Fruit fly (Drosophila melanogaster) Kc167 (cell line): ENCODE measurements around the gene CG31538.

Experiments used
- Myc ChIP-seq: fragments of >200 bp; optimal IDR thresholded peaks from 2 replicates; lab custom pipeline; 2017; ENCODE audit warnings: missing external identifiers
- Sin3A ChIP-seq: fragments of >200 bp; optimal IDR thresholded peaks from 2 replicates; lab custom pipeline; 2018; ENCODE audit warnings: missing external identifiers
- h ChIP-seq: fragments of >200 bp; optimal IDR thresholded peaks from 3 replicates; lab custom pipeline; 2018; ENCODE audit warnings: missing external identifiers
- insv ChIP-seq: fragments of >200 bp; optimal IDR thresholded peaks from 3 replicates; lab custom pipeline; 2018; ENCODE audit warnings: missing external identifiers
- psq ChIP-seq: fragments of >200 bp; optimal IDR thresholded peaks from 2 replicates; lab custom pipeline; 2017; ENCODE audit warnings: missing external identifiers
- ttk ChIP-seq: sonication (Bioruptor generic); optimal IDR thresholded peaks from 2 replicates; lab custom pipeline; 2017; ENCODE audit warnings: missing external identifiers

CG31538 gene

DNA sequence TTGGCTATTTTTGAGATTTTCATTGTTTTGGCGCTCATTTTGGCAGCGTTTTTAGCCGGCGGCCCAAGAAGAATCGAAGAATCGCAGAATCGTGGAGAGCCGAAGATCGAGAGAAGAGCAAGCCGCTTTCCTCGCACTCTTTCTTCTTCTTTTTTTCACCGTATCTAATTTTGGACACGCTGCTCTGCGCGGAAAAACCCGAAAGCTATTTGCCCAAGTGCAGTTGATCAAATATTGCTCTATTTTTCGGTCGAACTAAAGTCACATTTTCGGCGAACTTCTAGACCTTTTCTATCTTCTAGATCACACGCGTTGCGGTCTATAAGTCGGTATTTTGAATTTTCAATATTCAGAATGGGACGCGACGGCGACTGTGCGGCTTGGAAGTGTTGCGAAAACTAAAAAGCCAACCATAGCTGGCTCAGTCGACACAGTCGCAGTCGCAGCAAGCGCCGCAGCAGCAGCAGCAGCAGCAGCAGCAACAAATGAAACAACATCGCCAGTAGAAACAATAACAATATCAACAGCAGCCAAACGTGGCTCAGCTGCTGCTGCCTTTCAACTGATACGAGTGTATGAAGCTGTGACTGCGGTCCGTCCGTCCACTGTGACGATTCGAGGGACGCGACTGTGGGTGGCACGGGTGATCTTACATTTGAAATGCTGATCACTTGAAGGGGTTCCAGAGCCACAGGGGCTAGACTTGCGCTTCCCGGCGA is 9.4 kb upstream of the CG31538 start:
- TF ChIP-seq ttk (lab: Kevin White, UChicago): no peak
- TF ChIP-seq h (lab: Kevin White, UChicago): no peak
- TF ChIP-seq psq: no peak
- TF ChIP-seq Sin3A: no peak
- no peak for TF ChIP-seq Myc (lab: Kevin White, UChicago)
- TF ChIP-seq insv (lab: Kevin White, UChicago): no peak

DNA sequence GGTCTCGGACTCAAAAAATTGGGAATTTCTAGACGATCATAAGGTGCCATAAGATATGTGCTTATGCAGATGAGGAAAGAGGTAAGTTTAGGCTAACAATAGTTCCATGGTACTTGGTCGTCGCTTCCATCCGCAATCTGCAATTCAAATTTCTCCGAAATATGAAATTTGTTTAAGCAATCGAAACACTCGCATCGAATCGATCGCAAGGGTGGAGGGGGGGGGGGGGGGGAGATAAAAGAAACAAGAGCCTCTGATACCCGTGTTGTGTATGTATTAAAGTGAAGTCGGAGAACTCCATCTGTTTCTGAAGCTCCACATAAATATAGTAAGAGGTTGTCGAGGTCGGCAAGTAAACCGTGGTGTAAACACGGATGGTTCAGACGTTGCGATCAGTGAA is 8.3 kb upstream of the CG31538 start:
- TF ChIP-seq Sin3A (no peak), insv (lab: Kevin White, UChicago) (no peak), ttk (lab: Kevin White, UChicago) (no peak), h (lab: Kevin White, UChicago) (no peak), Myc (lab: Kevin White, UChicago) (no peak), psq (no peak)

dm6 chr3R:5283360-5283963 is 5.8 kb upstream of the CG31538 start:
- TF ChIP-seq psq: peak; percentile 66
- TF ChIP-seq insv (lab: Kevin White, UChicago): no peak
- TF ChIP-seq ttk (lab: Kevin White, UChicago): no peak
- no peak for TF ChIP-seq Myc (lab: Kevin White, UChicago)
- TF ChIP-seq Sin3A: no peak
- no peak for TF ChIP-seq h (lab: Kevin White, UChicago)

dm6 chr3R:5282755-5283359 is 5.2 kb upstream of the CG31538 start:
- TF ChIP-seq insv (lab: Kevin White, UChicago) (peak; percentile 94), h (lab: Kevin White, UChicago) (peak; percentile 87), Myc (lab: Kevin White, UChicago) (no peak)

DNA sequence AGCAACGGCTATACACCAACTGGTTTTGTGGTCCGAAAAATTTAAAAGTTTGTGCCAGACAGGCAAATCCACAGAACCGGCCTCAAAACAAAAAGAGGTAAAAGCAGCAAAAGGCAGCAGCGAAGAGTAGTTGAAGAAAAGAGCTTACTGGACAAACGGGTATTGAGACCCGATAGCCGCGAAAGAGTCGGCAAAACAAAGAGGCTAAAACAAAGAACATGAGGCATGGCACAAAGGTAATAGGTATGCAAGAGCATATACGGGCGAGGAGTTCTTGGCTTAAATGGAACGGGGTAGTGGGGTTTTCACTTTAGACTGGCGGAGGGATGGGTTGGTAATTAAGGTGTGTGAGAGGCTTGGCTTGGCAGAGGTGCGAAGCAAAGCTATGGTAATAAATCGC is 3.5 kb upstream of the CG31538 start:
- TF ChIP-seq h (lab: Kevin White, UChicago) (no peak), psq (no peak), Sin3A (no peak), insv (lab: Kevin White, UChicago) (no peak), ttk (lab: Kevin White, UChicago) (no peak), Myc (lab: Kevin White, UChicago) (no peak)

DNA sequence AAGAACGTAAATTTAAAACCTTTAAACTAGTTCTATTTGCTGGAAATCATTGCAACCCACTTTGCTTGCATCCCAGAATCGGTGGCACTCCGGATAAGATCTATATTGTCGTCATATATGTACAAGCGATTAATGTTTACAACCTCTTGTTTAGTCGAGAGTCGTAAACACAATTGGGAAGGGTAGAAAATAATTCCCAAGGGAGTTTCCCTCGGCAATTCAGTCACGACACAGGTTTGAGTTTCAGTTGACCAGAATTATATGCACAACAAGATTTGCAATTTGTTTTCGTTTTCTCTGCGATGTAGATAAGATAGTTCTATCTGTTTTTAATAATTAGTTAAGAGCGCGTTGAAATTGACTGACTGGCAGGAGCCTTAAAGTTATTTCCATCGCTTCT is 2.7 kb upstream of the CG31538 start:
- TF ChIP-seq psq (no peak), Sin3A (no peak), Myc (lab: Kevin White, UChicago) (no peak), insv (lab: Kevin White, UChicago) (no peak), h (lab: Kevin White, UChicago) (no peak), ttk (lab: Kevin White, UChicago) (no peak)

DNA sequence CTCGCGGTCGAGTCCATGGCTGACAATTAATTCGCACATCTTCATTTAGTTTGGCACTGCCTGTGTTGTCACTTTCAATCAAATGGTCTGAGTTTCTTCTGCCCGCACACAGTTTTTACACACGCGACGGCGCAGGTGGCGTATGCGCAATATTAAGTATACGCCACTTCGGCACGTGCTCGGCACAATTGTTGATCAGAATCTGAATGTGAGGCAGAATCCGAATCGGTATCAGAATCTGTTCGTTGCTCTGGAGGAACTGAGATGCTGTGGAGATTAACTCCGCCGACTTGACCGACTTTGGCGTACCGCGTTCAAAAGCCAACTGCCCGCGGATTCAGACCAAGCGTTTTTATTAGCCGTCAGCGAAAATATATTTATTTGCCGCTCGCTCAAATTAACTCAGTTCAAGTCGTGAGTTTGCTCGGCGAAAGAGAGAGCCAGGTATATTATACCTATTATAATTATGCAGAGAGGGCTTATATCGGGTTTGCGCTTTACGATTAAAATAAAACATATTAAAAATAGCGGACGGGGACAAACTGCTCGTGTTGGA is 2.1 kb upstream of the CG31538 start:
- no peak for TF ChIP-seq psq
- TF ChIP-seq h (lab: Kevin White, UChicago): no peak
- TF ChIP-seq insv (lab: Kevin White, UChicago): no peak
- TF ChIP-seq Myc (lab: Kevin White, UChicago): no peak
- no peak for TF ChIP-seq ttk (lab: Kevin White, UChicago)
- TF ChIP-seq Sin3A: no peak

DNA sequence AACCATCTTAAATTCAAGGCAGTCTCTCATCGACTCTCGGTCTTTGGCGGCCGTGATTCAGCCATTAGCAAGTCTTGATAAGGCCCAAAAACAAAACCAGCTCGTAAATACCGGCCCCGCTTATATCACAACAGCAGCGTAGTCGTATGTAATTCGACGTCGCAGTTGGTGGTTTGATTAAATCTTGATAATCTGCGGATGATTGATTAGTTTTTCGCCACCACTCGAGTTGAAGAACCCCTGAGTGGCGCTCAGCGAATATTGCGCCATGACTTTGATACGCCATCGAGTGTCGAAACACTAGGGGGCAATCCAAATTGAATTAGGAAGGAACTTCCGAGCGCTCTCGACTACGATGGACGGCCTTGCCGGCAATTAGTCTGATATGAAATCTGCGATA is 992 bp upstream of the CG31538 start:
- TF ChIP-seq psq (no peak), Myc (lab: Kevin White, UChicago) (no peak), h (lab: Kevin White, UChicago) (no peak), ttk (lab: Kevin White, UChicago) (no peak), insv (lab: Kevin White, UChicago) (no peak), Sin3A (no peak)

dm6 chr3R:5270806-5271205 is 6.8 kb downstream of the CG31538 start:
- TF ChIP-seq psq: no peak
- TF ChIP-seq h (lab: Kevin White, UChicago): no peak
- TF ChIP-seq Sin3A: no peak
- TF ChIP-seq insv (lab: Kevin White, UChicago): no peak
- no peak for TF ChIP-seq Myc (lab: Kevin White, UChicago)
- no peak for TF ChIP-seq ttk (lab: Kevin White, UChicago)

- TF ChIP-seq ttk (lab: Kevin White, UChicago) (no peak), Sin3A (no peak), Myc (lab: Kevin White, UChicago) (no peak), psq (no peak), h (lab: Kevin White, UChicago) (no peak), insv (lab: Kevin White, UChicago) (no peak)
Observed at dm6 chr3R:5268495-5268894, 9.1 kb downstream of the CG31538 start.

- TF ChIP-seq insv (lab: Kevin White, UChicago): no peak
- no peak for TF ChIP-seq ttk (lab: Kevin White, UChicago)
- no peak for TF ChIP-seq h (lab: Kevin White, UChicago)
- no peak for TF ChIP-seq Myc (lab: Kevin White, UChicago)
- TF ChIP-seq Sin3A: no peak
- TF ChIP-seq psq: no peak
Observed at dm6 chr3R:5266282-5266681, 11.4 kb downstream of the CG31538 start.
